Worm (Caenorhabditis elegans) whole organism, mixed stage, embryonic: Measurements from ENCODE around the gene cone-1.

Experiments used
- M03D4.4 ChIP-seq: sonication (generic microtip); optimal IDR thresholded peaks from 2 replicates; lab custom pipeline; 2017; ENCODE audit warnings: mild to moderate bottlenecking, missing genetic modification characterization, missing compliant biosample characterization
- bed-3 ChIP-seq: fragments of 200-800 bp; sonication (Bioruptor generic); optimal IDR thresholded peaks from 3 replicates; lab custom pipeline; 2018; ENCODE audit warnings: mild to moderate bottlenecking, missing genetic modification characterization, moderate library complexity, missing compliant biosample characterization
- blmp-1 ChIP-seq: fragments of 150-350 bp; optimal IDR thresholded peaks from 2 replicates; lab custom pipeline; 2014; ENCODE audit warnings: missing biosample characterization, missing genetic modification characterization
- ceh-39 ChIP-seq: fragments of 150-350 bp; optimal IDR thresholded peaks from 2 replicates; lab custom pipeline; 2014; ENCODE audit warnings: missing biosample characterization, missing genetic modification characterization
- ceh-43 ChIP-seq: fragments of 200-800 bp; sonication (Bioruptor generic); optimal IDR thresholded peaks from 2 replicates; lab custom pipeline; 2018; ENCODE audit warnings: mild to moderate bottlenecking, missing genetic modification characterization, moderate library complexity, missing compliant biosample characterization
- ceh-83 ChIP-seq: fragments of 200-800 bp; sonication (Bioruptor generic); optimal IDR thresholded peaks from 2 replicates; lab custom pipeline; 2018; ENCODE audit warnings: mild to moderate bottlenecking, missing genetic modification characterization, missing compliant biosample characterization
- ces-1 ChIP-seq: fragments of 150-350 bp; optimal IDR thresholded peaks from 2 replicates; lab custom pipeline; 2014; ENCODE audit warnings: missing biosample characterization, missing genetic modification reagents, missing genetic modification characterization
- cnd-1 ChIP-seq: fragments of 200-800 bp; sonication (Bioruptor generic); optimal IDR thresholded peaks from 2 replicates; lab custom pipeline; 2018; ENCODE audit warnings: mild to moderate bottlenecking, missing genetic modification characterization, missing compliant biosample characterization
- drap-1 ChIP-seq: fragments of 200-800 bp; sonication (Bioruptor generic); optimal IDR thresholded peaks from 3 replicates; lab custom pipeline; 2018; ENCODE audit warnings: mild to moderate bottlenecking, missing genetic modification characterization, missing compliant biosample characterization
- elt-1 ChIP-seq: sonication (generic microtip); optimal IDR thresholded peaks from 2 replicates; lab custom pipeline; 2017; ENCODE audit warnings: missing genetic modification characterization, mild to moderate bottlenecking, missing compliant biosample characterization, antibody characterized with exemption, moderate library complexity, borderline replicate concordance; ENCODE audit not compliant: insufficient read depth
- elt-3 ChIP-seq: fragments of 150-350 bp; optimal IDR thresholded peaks from 2 replicates; lab custom pipeline; 2014; ENCODE audit warnings: missing biosample characterization, missing genetic modification characterization
- flh-1 ChIP-seq: fragments of 200-800 bp; sonication (Bioruptor generic); optimal IDR thresholded peaks from 2 replicates; lab custom pipeline; 2018; ENCODE audit warnings: mild to moderate bottlenecking, missing genetic modification characterization, moderate library complexity, missing compliant biosample characterization
- ham-2 ChIP-seq: fragments of 200-800 bp; sonication (Bioruptor generic); optimal IDR thresholded peaks from 2 replicates; lab custom pipeline; 2018; ENCODE audit warnings: mild to moderate bottlenecking, missing genetic modification characterization, missing compliant biosample characterization
- hlh-1 ChIP-seq: fragments of 150-350 bp; optimal IDR thresholded peaks from 2 replicates; lab custom pipeline; 2014; ENCODE audit warnings: missing biosample characterization, missing genetic modification reagents, missing genetic modification characterization
- lin-13 ChIP-seq: fragments of 150-350 bp; optimal IDR thresholded peaks from 2 replicates; lab custom pipeline; 2014; ENCODE audit warnings: missing biosample characterization, missing genetic modification characterization
- lin-32 ChIP-seq: fragments of 200-800 bp; sonication (Bioruptor generic); optimal IDR thresholded peaks from 2 replicates; lab custom pipeline; 2018; ENCODE audit warnings: mild to moderate bottlenecking, missing genetic modification characterization, missing compliant biosample characterization
- lsy-2 ChIP-seq: fragments of 150-350 bp; optimal IDR thresholded peaks from 2 replicates; lab custom pipeline; 2014; ENCODE audit warnings: missing biosample characterization, missing genetic modification characterization
- mab-5 ChIP-seq: fragments of 150-350 bp; optimal IDR thresholded peaks from 2 replicates; lab custom pipeline; 2014; ENCODE audit warnings: missing biosample characterization, missing genetic modification characterization
- mep-1 ChIP-seq: fragments of 150-350 bp; optimal IDR thresholded peaks from 2 replicates; lab custom pipeline; 2017; ENCODE audit warnings: missing biosample characterization, missing genetic modification reagents, missing genetic modification characterization, inconsistent platforms
- mls-2 ChIP-seq: sonication (generic microtip); optimal IDR thresholded peaks from 2 replicates; lab custom pipeline; 2016; ENCODE audit warnings: mild to moderate bottlenecking, missing genetic modification characterization, moderate library complexity, missing compliant biosample characterization
- nhr-12 ChIP-seq: fragments of 150-350 bp; optimal IDR thresholded peaks from 2 replicates; lab custom pipeline; 2014; ENCODE audit warnings: missing biosample characterization, missing genetic modification characterization
- nhr-2 ChIP-seq: fragments of 150-350 bp; optimal IDR thresholded peaks from 2 replicates; lab custom pipeline; 2014; ENCODE audit warnings: missing biosample characterization, missing genetic modification characterization
- nhr-237 ChIP-seq: fragments of 150-350 bp; optimal IDR thresholded peaks from 2 replicates; lab custom pipeline; 2014; ENCODE audit warnings: missing biosample characterization, missing genetic modification characterization
- nhr-28 ChIP-seq: fragments of 150-350 bp; optimal IDR thresholded peaks from 2 replicates; lab custom pipeline; 2014; ENCODE audit warnings: missing biosample characterization, missing genetic modification characterization
- nhr-76 ChIP-seq: sonication (generic microtip); optimal IDR thresholded peaks from 2 replicates; lab custom pipeline; 2017; ENCODE audit warnings: missing biosample characterization, missing genetic modification characterization
- pha-4 ChIP-seq: fragments of 150-350 bp; optimal IDR thresholded peaks from 2 replicates; lab custom pipeline; 2018; ENCODE audit warnings: missing biosample characterization, missing genetic modification reagents, missing genetic modification characterization
- sem-2 ChIP-seq: fragments of 200-800 bp; sonication (Bioruptor generic); optimal IDR thresholded peaks from 2 replicates; lab custom pipeline; 2018; ENCODE audit warnings: mild to moderate bottlenecking, missing genetic modification characterization, missing compliant biosample characterization
- snpc-4 ChIP-seq: fragments of 150-350 bp; optimal IDR thresholded peaks from 2 replicates; lab custom pipeline; 2014; ENCODE audit warnings: missing biosample characterization, missing genetic modification characterization
- sptf-1 ChIP-seq: sonication (generic microtip); optimal IDR thresholded peaks from 2 replicates; lab custom pipeline; 2017; ENCODE audit warnings: mild to moderate bottlenecking, missing genetic modification characterization, moderate library complexity, missing compliant biosample characterization
- tbx-8 ChIP-seq: fragments of 200-800 bp; sonication (Bioruptor generic); optimal IDR thresholded peaks from 2 replicates; lab custom pipeline; 2018; ENCODE audit warnings: mild to moderate bottlenecking, missing genetic modification characterization, moderate library complexity, missing compliant biosample characterization
- unc-120 ChIP-seq: sonication (generic microtip); optimal IDR thresholded peaks from 2 replicates; lab custom pipeline; 2017; ENCODE audit warnings: missing genetic modification characterization, missing compliant biosample characterization; ENCODE audit not compliant: poor library complexity, severe bottlenecking
- unc-39 ChIP-seq: fragments of 150-350 bp; optimal IDR thresholded peaks from 2 replicates; lab custom pipeline; 2014; ENCODE audit warnings: missing biosample characterization, missing genetic modification characterization
- unc-62 ChIP-seq: fragments of 150-350 bp; optimal IDR thresholded peaks from 2 replicates; lab custom pipeline; 2014; ENCODE audit warnings: missing biosample characterization, missing genetic modification reagents, missing genetic modification characterization
- zip-8 ChIP-seq: fragments of 150-350 bp; optimal IDR thresholded peaks from 2 replicates; lab custom pipeline; 2014; ENCODE audit warnings: missing biosample characterization, missing genetic modification characterization
- ztf-11 ChIP-seq: fragments of 150-350 bp; optimal IDR thresholded peaks from 2 replicates; lab custom pipeline; 2014; ENCODE audit warnings: missing biosample characterization, missing genetic modification characterization

cone-1 gene

DNA sequence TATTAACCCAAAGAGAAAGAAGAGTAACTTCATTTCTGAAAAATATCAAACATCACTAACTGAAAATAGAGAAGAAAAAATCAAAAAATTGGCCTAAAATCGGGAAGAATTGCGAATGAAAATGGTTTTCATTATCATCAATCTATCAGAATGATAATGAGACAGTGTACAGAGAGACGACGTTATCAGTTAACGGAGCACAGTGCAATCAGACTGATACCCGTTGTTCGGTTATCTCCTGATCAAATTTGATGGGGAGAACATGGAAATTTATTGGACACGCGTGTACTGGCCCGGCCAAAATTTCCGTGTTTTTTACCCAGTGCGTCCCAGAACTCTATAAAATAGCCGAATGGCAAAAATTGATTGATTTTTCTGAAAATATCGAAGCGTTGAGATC lies 22.5 kb upstream of the cone-1 start, which contains the start of gene Y54F10AM.8:
TSS of gene Y54F10AM.8 (minus strand) at position 35 of the 400 bp plus-strand sequence.
- TF ChIP-seq pha-4 (tag; lab: Kevin White, UChicago) (no peak), nhr-12 (tag; lab: Kevin White, UChicago) (no peak), unc-62 (GFP tag; lab: Kevin White, UChicago) (no peak), elt-1 (no peak), ceh-39 (tag; lab: Kevin White, UChicago) (no peak), bed-3 (no peak), hlh-1 (tag; lab: Kevin White, UChicago) (no peak), unc-120 (tag; lab: Kevin White, UChicago) (no peak)
- TF ChIP-seq, all 35 proteins: peak for 0

DNA sequence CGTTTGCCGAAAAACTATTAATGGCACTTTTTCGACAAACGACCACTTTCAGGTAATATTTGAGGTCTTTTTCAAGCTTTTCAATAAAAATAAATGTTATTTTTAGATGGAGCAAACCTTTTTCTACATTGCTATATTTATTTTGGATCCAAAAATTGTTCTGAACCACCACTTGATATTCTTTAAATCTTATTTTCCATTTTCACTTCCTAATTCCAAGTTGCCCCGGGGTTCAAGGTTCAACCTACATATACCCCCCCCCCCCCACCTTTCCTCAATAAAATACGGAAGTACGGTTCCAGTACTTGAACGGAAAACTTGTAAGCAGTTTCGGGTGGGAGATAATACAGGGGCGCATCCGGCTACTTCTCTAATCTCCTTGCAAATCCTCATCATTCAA lies 21.9 kb upstream of the cone-1 start, which contains the start of gene Y54F10AM.6:
TSS of gene Y54F10AM.6 (plus strand) at position 301 of the 400 bp plus-strand sequence.
- TF ChIP-seq nhr-237 (tag; lab: Kevin White, UChicago) (no peak), sptf-1 (tag; lab: Kevin White, UChicago) (no peak)
- TF ChIP-seq, all 35 proteins: peak for 0

DNA sequence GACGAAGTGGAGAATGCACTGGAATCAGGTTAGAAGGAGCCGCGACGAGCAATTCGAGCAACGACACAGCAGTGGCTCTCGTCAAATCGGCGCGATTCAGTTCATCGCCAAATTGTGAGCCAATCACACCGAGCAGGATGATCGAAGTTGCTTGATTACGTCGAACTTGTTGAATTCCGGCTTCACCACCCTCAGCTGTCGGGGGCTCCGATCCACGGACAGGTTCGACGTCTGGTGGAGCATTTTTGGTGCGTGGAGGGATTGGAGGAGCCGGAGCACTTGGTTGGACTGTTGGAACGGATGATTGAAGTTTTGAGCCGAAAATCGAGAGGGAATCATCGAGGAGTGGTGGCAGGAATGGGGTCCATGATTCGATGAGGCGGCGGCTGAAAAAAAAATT lies 15.0 kb upstream of the cone-1 start:
- no peak for TF ChIP-seq unc-120 (tag; lab: Kevin White, UChicago)
- no peak for TF ChIP-seq cnd-1 (tag; lab: Kevin White, UChicago)
- no peak for TF ChIP-seq unc-62 (GFP tag; lab: Kevin White, UChicago)
- no peak for TF ChIP-seq lsy-2 (tag; lab: Kevin White, UChicago)
- TF ChIP-seq elt-3 (tag; lab: Kevin White, UChicago) = no peak
- no peak for TF ChIP-seq tbx-8
- TF ChIP-seq bed-3 = no peak
- TF ChIP-seq ceh-39 (tag; lab: Kevin White, UChicago) = no peak
- TF ChIP-seq lin-13 = no peak
- TF ChIP-seq flh-1 (GFP tag; lab: Kevin White, UChicago) = no peak
- no peak for TF ChIP-seq mep-1 (tag; lab: Kevin White, UChicago)
- TF ChIP-seq ztf-11 = no peak

DNA sequence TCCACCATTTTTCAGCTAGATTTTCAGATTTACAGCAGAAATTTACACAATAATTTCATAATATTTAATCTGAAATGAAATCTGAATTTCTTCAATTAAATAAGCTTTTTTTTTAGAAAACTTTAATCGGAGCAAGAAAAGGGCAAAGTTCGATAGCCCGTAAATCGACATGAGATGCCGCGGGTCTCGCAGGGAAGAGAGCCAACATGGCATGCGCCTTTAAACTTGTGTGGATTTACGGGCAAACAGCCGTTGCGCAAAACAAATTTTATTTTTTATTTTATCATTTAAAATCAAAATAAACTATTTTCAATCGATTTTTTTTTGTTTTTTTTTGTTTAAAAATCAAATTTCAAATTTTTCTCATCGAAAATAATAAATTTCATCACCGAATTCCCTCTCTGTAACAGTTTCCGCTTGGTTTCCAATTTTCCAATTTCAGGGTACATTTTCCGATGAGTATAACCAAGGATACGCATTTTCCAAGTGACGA lies 1.7 kb upstream of the cone-1 start, which contains the start of the genes Y54F10AM.15, rbc-2 and ndua-8:
TSS of gene Y54F10AM.15 (minus strand) at position 59 of the 493 bp plus-strand sequence.
TSS of gene rbc-2 (minus strand) at position 69 of the 493 bp plus-strand sequence.
TSS of gene ndua-8 (plus strand) at position 443 of the 493 bp plus-strand sequence.
- TF ChIP-seq mab-5 (tag; lab: Kevin White, UChicago) (peak; percentile 0), elt-1 (no peak), unc-39 (no peak), lin-13 (peak; percentile 96), sptf-1 (tag; lab: Kevin White, UChicago) (no peak), blmp-1 (tag; lab: Kevin White, UChicago) (no peak), ham-2 (GFP tag; lab: Kevin White, UChicago) (peak; percentile 8), ceh-43 (GFP tag; lab: Kevin White, UChicago) (no peak), snpc-4 (no peak), nhr-2 (peak; percentile 29), unc-62 (GFP tag; lab: Kevin White, UChicago) (peak; percentile 46), flh-1 (GFP tag; lab: Kevin White, UChicago) (no peak), ztf-11 (peak; percentile 12), nhr-237 (tag; lab: Kevin White, UChicago) (peak; percentile 88), M03D4.4 (peak; percentile 7), drap-1 (GFP tag; lab: Kevin White, UChicago) (no peak), ces-1 (GFP tag; lab: Kevin White, UChicago) (peak; percentile 67), zip-8 (no peak), nhr-12 (tag; lab: Kevin White, UChicago) (no peak), unc-120 (tag; lab: Kevin White, UChicago) (peak; percentile 84), nhr-28 (tag; lab: Kevin White, UChicago) (no peak), lin-32 (GFP tag; lab: Kevin White, UChicago) (no peak), mep-1 (tag; lab: Kevin White, UChicago) (peak; percentile 97), mls-2 (tag; lab: Kevin White, UChicago) (no peak), sem-2 (GFP tag; lab: Kevin White, UChicago) (no peak), lsy-2 (tag; lab: Kevin White, UChicago) (peak; percentile 91), elt-3 (tag; lab: Kevin White, UChicago) (no peak), ceh-83 (GFP tag; lab: Kevin White, UChicago) (no peak), pha-4 (tag; lab: Kevin White, UChicago) (peak; percentile 77), cnd-1 (tag; lab: Kevin White, UChicago) (no peak), tbx-8 (no peak), nhr-76 (tag; lab: Kevin White, UChicago) (no peak), ceh-39 (tag; lab: Kevin White, UChicago) (peak; percentile 83), bed-3 (no peak), hlh-1 (tag; lab: Kevin White, UChicago) (peak; percentile 66)
